Fruit fly (Drosophila melanogaster) whole organism, embryonic: ENCODE results near the gene CG10031.

Experiments used
- Antp ChIP-seq: fragments of 200-800 bp; sonication (Bioruptor generic); optimal IDR thresholded peaks from 3 replicates; lab custom pipeline; 2016; ENCODE audit warnings: missing biosample characterization, missing genetic modification characterization
- Atf-2 ChIP-seq: fragments of 200-800 bp; sonication (Bioruptor generic); optimal IDR thresholded peaks from 2 replicates; lab custom pipeline; 2016; ENCODE audit warnings: missing biosample characterization, missing genetic modification characterization
- CG10267 ChIP-seq: fragments of 200-800 bp; sonication (Bioruptor generic); optimal IDR thresholded peaks from 2 replicates; lab custom pipeline; 2018; ENCODE audit warnings: missing biosample characterization, mild to moderate bottlenecking, missing genetic modification characterization, moderate library complexity
- CG10321 ChIP-seq: fragments of 200-800 bp; sonication (Bioruptor generic); IDR thresholded peaks from 2 replicates; pipeline ENCODE4 v1.3.6; 2022; ENCODE audit warnings: missing biosample characterization, missing genetic modification characterization
- CG11085 ChIP-seq: fragments of 200-800 bp; sonication (Bioruptor generic); IDR thresholded peaks from 2 replicates; pipeline ENCODE4 v1.3.6; 2022; ENCODE audit warnings: missing biosample characterization, missing genetic modification characterization
- CG11696 ChIP-seq: fragments of 200-800 bp; sonication (Bioruptor generic); IDR thresholded peaks from 2 replicates; pipeline ENCODE4 v1.3.6; 2022; ENCODE audit warnings: missing biosample characterization, missing genetic modification characterization
- CG14441 ChIP-seq: fragments of 200-800 bp; sonication (Bioruptor generic); IDR thresholded peaks from 2 replicates; pipeline ENCODE4 v1.3.6; 2022; ENCODE audit warnings: missing biosample characterization, missing genetic modification characterization
- CG15696 ChIP-seq: fragments of 200-800 bp; sonication (Bioruptor generic); optimal IDR thresholded peaks from 2 replicates; lab custom pipeline; 2019; ENCODE audit warnings: missing biosample characterization, mild to moderate bottlenecking, missing genetic modification characterization, moderate library complexity
- CG17361 ChIP-seq: fragments of 200-800 bp; sonication (Bioruptor generic); IDR thresholded peaks from 3 replicates; pipeline ENCODE4 v1.3.6; 2022; ENCODE audit warnings: missing biosample characterization, missing genetic modification characterization
- CG34422 ChIP-seq: fragments of 200-800 bp; sonication (Bioruptor generic); IDR thresholded peaks from 3 replicates; pipeline ENCODE4 v1.3.6; 2022; ENCODE audit warnings: missing biosample characterization, missing genetic modification characterization
- CG4282 ChIP-seq: fragments of 200-800 bp; sonication (Bioruptor generic); optimal IDR thresholded peaks from 2 replicates; lab custom pipeline; 2016; ENCODE audit warnings: missing biosample characterization, missing genetic modification characterization
- CG4404 ChIP-seq: fragments of 200-800 bp; sonication (Bioruptor generic); IDR thresholded peaks from 2 replicates; pipeline ENCODE4 v1.3.6; 2022; ENCODE audit warnings: missing biosample characterization, missing genetic modification characterization
- CG5180 ChIP-seq: fragments of 200-800 bp; sonication (Bioruptor generic); optimal IDR thresholded peaks from 3 replicates; lab custom pipeline; 2017; ENCODE audit warnings: missing biosample characterization, missing genetic modification characterization, mild to moderate bottlenecking, moderate library complexity, missing genetic modification reagents
- CG7271 ChIP-seq: fragments of 200-800 bp; sonication (Bioruptor generic); optimal IDR thresholded peaks from 2 replicates; lab custom pipeline; 2018; ENCODE audit warnings: missing biosample characterization, mild to moderate bottlenecking, missing genetic modification characterization, moderate library complexity
- CG8388 ChIP-seq: fragments of 200-800 bp; sonication (Bioruptor generic); optimal IDR thresholded peaks from 2 replicates; lab custom pipeline; 2019; ENCODE audit warnings: missing biosample characterization, mild to moderate bottlenecking, missing genetic modification characterization, moderate library complexity
- CG9437 ChIP-seq: fragments of 200-800 bp; sonication (Bioruptor generic); optimal IDR thresholded peaks from 2 replicates; lab custom pipeline; 2018; ENCODE audit warnings: missing biosample characterization, mild to moderate bottlenecking, missing genetic modification characterization
- CHES-1-like ChIP-seq: fragments of 200-800 bp; sonication (Bioruptor generic); optimal IDR thresholded peaks from 2 replicates; lab custom pipeline; 2016; ENCODE audit warnings: missing biosample characterization, missing genetic modification characterization
- Chrac-16 ChIP-seq: fragments of 200-800 bp; sonication (Bioruptor generic); optimal IDR thresholded peaks from 3 replicates; lab custom pipeline; 2016; ENCODE audit warnings: missing biosample characterization, missing genetic modification characterization
- D ChIP-seq, 2 experiments: fragments of 200-800 bp in 1 of 2; fragments of >200 bp in 1 of 2; sonication (Bioruptor generic) in 1 of 2; optimal IDR thresholded peaks; 2 replicates in 1 of 2; 3 replicates in 1 of 2; lab custom pipeline; 2017; ENCODE audit warnings: mild to moderate bottlenecking in 1 of 2, missing biosample characterization in 1 of 2, missing genetic modification characterization in 1 of 2, missing genetic modification reagents in 1 of 2
- Dref ChIP-seq: fragments of 200-800 bp; sonication (Bioruptor generic); IDR thresholded peaks from 2 replicates; pipeline ENCODE4 v1.3.6; 2022; ENCODE audit warnings: missing biosample characterization, missing genetic modification characterization
- Fer1 ChIP-seq: fragments of 200-800 bp; sonication (Bioruptor generic); optimal IDR thresholded peaks from 2 replicates; lab custom pipeline; 2017; ENCODE audit warnings: missing biosample characterization, mild to moderate bottlenecking, missing genetic modification characterization
- H2.0 ChIP-seq: fragments of 200-800 bp; sonication (Bioruptor generic); IDR thresholded peaks from 2 replicates; pipeline ENCODE4 v1.3.6; 2022; ENCODE audit warnings: missing biosample characterization, missing genetic modification characterization
- MTF-1 ChIP-seq: fragments of 200-800 bp; sonication (Bioruptor generic); optimal IDR thresholded peaks from 2 replicates; lab custom pipeline; 2018; ENCODE audit warnings: missing biosample characterization, mild to moderate bottlenecking, missing genetic modification characterization, borderline replicate concordance
- Meics ChIP-seq: fragments of 200-800 bp; sonication (Bioruptor generic); optimal IDR thresholded peaks from 2 replicates; lab custom pipeline; 2017; ENCODE audit warnings: missing biosample characterization, mild to moderate bottlenecking, missing genetic modification characterization
- Neu2 ChIP-seq: fragments of 200-800 bp; sonication (Bioruptor generic); optimal IDR thresholded peaks from 3 replicates; lab custom pipeline; 2016; ENCODE audit warnings: missing biosample characterization, missing genetic modification characterization, borderline replicate concordance
- Pdp1 ChIP-seq, 2 experiments: fragments of 200-800 bp; sonication (Bioruptor generic); optimal IDR thresholded peaks; 3 replicates each; lab custom pipeline; 2016; ENCODE audit warnings: missing biosample characterization in 2 of 2, missing genetic modification characterization in 2 of 2, mild to moderate bottlenecking in 1 of 2, moderate library complexity in 1 of 2
- amos ChIP-seq: fragments of 200-800 bp; sonication (Bioruptor generic); IDR thresholded peaks from 2 replicates; pipeline ENCODE4 v1.3.6; 2022; ENCODE audit warnings: missing biosample characterization, missing genetic modification characterization; ENCODE audit not compliant: partially characterized antibody
- br ChIP-seq: fragments of >200 bp; optimal IDR thresholded peaks from 2 replicates; lab custom pipeline; 2017
- crc ChIP-seq: fragments of 200-800 bp; sonication (Bioruptor generic); optimal IDR thresholded peaks from 2 replicates; lab custom pipeline; 2016; ENCODE audit warnings: missing biosample characterization, missing genetic modification characterization
- crol ChIP-seq: fragments of 200-800 bp; sonication (Bioruptor generic); IDR thresholded peaks from 2 replicates; pipeline ENCODE4 v1.3.6; 2022; ENCODE audit warnings: missing biosample characterization, missing genetic modification characterization
- esg ChIP-seq: fragments of 200-800 bp; sonication (Bioruptor generic); conservative IDR thresholded peaks from 2 replicates; pipeline ENCODE4 v1.3.6; 2022; ENCODE audit warnings: missing biosample characterization, missing genetic modification characterization
- eve ChIP-seq, 2 experiments: fragments of >200 bp; optimal IDR thresholded peaks; 2 replicates each; lab custom pipeline; 2017; ENCODE audit warnings: missing biosample characterization in 2 of 2, missing genetic modification characterization in 2 of 2
- fd64A ChIP-seq: fragments of 200-800 bp; sonication (Bioruptor generic); optimal IDR thresholded peaks from 3 replicates; lab custom pipeline; 2018; ENCODE audit warnings: missing biosample characterization, mild to moderate bottlenecking, missing genetic modification characterization
- fu2 ChIP-seq: fragments of 200-800 bp; sonication (Bioruptor generic); optimal IDR thresholded peaks from 2 replicates; lab custom pipeline; 2016; ENCODE audit warnings: missing biosample characterization, missing genetic modification characterization
- gcm ChIP-seq: fragments of 200-800 bp; sonication (Bioruptor generic); optimal IDR thresholded peaks from 2 replicates; lab custom pipeline; 2019; ENCODE audit warnings: missing biosample characterization, mild to moderate bottlenecking, missing genetic modification characterization, moderate library complexity
- gsb ChIP-seq: fragments of 200-800 bp; sonication (Bioruptor generic); IDR thresholded peaks from 2 replicates; pipeline ENCODE4 v1.3.6; 2022; ENCODE audit warnings: missing biosample characterization, missing genetic modification characterization
- hbn ChIP-seq: fragments of 200-800 bp; sonication (Bioruptor generic); IDR thresholded peaks from 2 replicates; pipeline ENCODE4 v1.3.6; 2022; ENCODE audit warnings: missing biosample characterization, missing genetic modification characterization; ENCODE audit not compliant: partially characterized antibody
- mld ChIP-seq: fragments of 200-800 bp; sonication (Bioruptor generic); IDR thresholded peaks from 3 replicates; pipeline ENCODE4 v1.3.6; 2022; ENCODE audit warnings: missing biosample characterization, missing genetic modification characterization; ENCODE audit not compliant: partially characterized antibody
- nmo ChIP-seq: fragments of 200-800 bp; sonication (Bioruptor generic); optimal IDR thresholded peaks from 2 replicates; lab custom pipeline; 2018; ENCODE audit warnings: missing biosample characterization, mild to moderate bottlenecking, missing genetic modification characterization, moderate library complexity
- peb ChIP-seq: fragments of 200-800 bp; sonication (Bioruptor generic); IDR thresholded peaks from 2 replicates; pipeline ENCODE4 v1.3.6; 2022; ENCODE audit warnings: missing biosample characterization, missing genetic modification characterization
- pita ChIP-seq: fragments of 200-800 bp; sonication (Bioruptor generic); optimal IDR thresholded peaks from 2 replicates; lab custom pipeline; 2017; ENCODE audit warnings: missing biosample characterization, mild to moderate bottlenecking, missing genetic modification characterization
- ro ChIP-seq: fragments of 200-800 bp; sonication (Bioruptor generic); IDR thresholded peaks from 2 replicates; pipeline ENCODE4 v1.3.6; 2022; ENCODE audit warnings: missing biosample characterization, missing genetic modification characterization
- schlank ChIP-seq: fragments of 200-800 bp; sonication (Bioruptor generic); optimal IDR thresholded peaks from 2 replicates; lab custom pipeline; 2018; ENCODE audit warnings: missing biosample characterization, mild to moderate bottlenecking, missing genetic modification characterization
- scrt ChIP-seq: fragments of 200-800 bp; sonication (Bioruptor generic); optimal IDR thresholded peaks from 2 replicates; lab custom pipeline; 2018; ENCODE audit warnings: missing biosample characterization, mild to moderate bottlenecking, missing genetic modification characterization, moderate library complexity
- seq ChIP-seq: fragments of 200-800 bp; sonication (Bioruptor generic); IDR thresholded peaks from 2 replicates; pipeline ENCODE4 v1.3.6; 2022; ENCODE audit warnings: missing biosample characterization, missing genetic modification characterization

CG10031 gene

dm6 chr2L:3675770-3676169 is 23.1 kb downstream of the CG10031 start (continued):
- peak; percentile 2 for TF ChIP-seq fd64A (GFP tag; lab: Kevin White, UChicago)

- peak in 1 of 2 experiments; percentile 54 for TF ChIP-seq Pdp1 (GFP tag; optimal IDR thresholded peaks at IDR 0.05; lab: Kevin White, UChicago)
- no peak for TF ChIP-seq nmo (GFP tag; lab: Kevin White, UChicago)
- TF ChIP-seq CG7271 (tag; lab: Kevin White, UChicago) = no peak
- TF ChIP-seq Antp (GFP tag; lab: Kevin White, UChicago) = no peak
- no peak for TF ChIP-seq CG4404 (GFP tag; lab: Robert Waterston, UW)
- no peak for TF ChIP-seq CG9437 (GFP tag; lab: Kevin White, UChicago)
- TF ChIP-seq CG34422 (GFP tag; lab: Robert Waterston, UW) = no peak
Observed at dm6 chr2L:3670481-3670880, 28.4 kb downstream of the CG10031 start, which contains the start of gene Sfp24Bc. Sfp24Bc (minus strand) TSS chr2L:3670581.

dm6 chr2L:3669675-3670074 is 29.2 kb downstream of the CG10031 start, which contains the start of gene Sfp24Bb:
Sfp24Bb (minus strand) TSS chr2L:3669775.
- TF ChIP-seq CG11085 (GFP tag; lab: Robert Waterston, UW) (no peak), CG10321 (GFP tag; lab: Robert Waterston, UW) (no peak), MTF-1 (GFP tag; lab: Kevin White, UChicago) (no peak), gsb (no peak), CG10267 (tag; lab: Kevin White, UChicago) (no peak), mld (no peak), CG8388 (GFP tag; lab: Kevin White, UChicago) (no peak), Neu2 (GFP tag; lab: Kevin White, UChicago) (no peak), fu2 (GFP tag; lab: Kevin White, UChicago) (no peak), CG11696 (GFP tag; lab: Robert Waterston, UW) (no peak), CG15696 (no peak)

dm6 chr2L:3669034-3669433 is 29.9 kb downstream of the CG10031 start, which contains the start of gene Sfp24Bd:
Sfp24Bd (minus strand) TSS chr2L:3669134.
- TF ChIP-seq Atf-2 (GFP tag; lab: Kevin White, UChicago) (no peak), crol (GFP tag; lab: Robert Waterston, UW) (no peak), peb (GFP tag; lab: Robert Waterston, UW) (no peak), H2.0 (GFP tag; lab: Robert Waterston, UW) (no peak), Chrac-16 (no peak), Dref (GFP tag; lab: Robert Waterston, UW) (no peak), esg (GFP tag; lab: Robert Waterston, UW) (no peak), schlank (tag; lab: Kevin White, UChicago) (no peak), seq (GFP tag; lab: Robert Waterston, UW) (no peak)

dm6 chr2L:3668451-3668850 is 30.4 kb downstream of the CG10031 start, which contains the start of gene Sfp24Ba:
Sfp24Ba (minus strand) TSS chr2L:3668551.
- TF ChIP-seq CG4282 = no peak
- TF ChIP-seq crc (GFP tag; lab: Kevin White, UChicago) = no peak
- no peak for TF ChIP-seq gcm (GFP tag; lab: Kevin White, UChicago)
- no peak for TF ChIP-seq ro (GFP tag; lab: Robert Waterston, UW)
- no peak for TF ChIP-seq CG5180 (GFP tag; lab: Kevin White, UChicago)
- TF ChIP-seq Atf-2 (GFP tag; lab: Kevin White, UChicago) = no peak
- no peak for TF ChIP-seq br (lab: Kevin White, UChicago)
- TF ChIP-seq scrt (GFP tag; lab: Kevin White, UChicago) = no peak
- no peak for TF ChIP-seq Chrac-16
- TF ChIP-seq pita (GFP tag; lab: Kevin White, UChicago) = no peak
- TF ChIP-seq amos (GFP tag; lab: Robert Waterston, UW) = no peak
- no peak for TF ChIP-seq eve (GFP tag; optimal IDR thresholded peaks at IDR 0.05; lab: Kevin White, UChicago)
- TF ChIP-seq D (optimal IDR thresholded peaks at IDR 0.05; lab: Kevin White, UChicago) = no peak
- no peak for TF ChIP-seq D (GFP tag; optimal IDR thresholded peaks at IDR 0.05; lab: Kevin White, UChicago)
- no peak for TF ChIP-seq Meics (GFP tag; lab: Kevin White, UChicago)
- TF ChIP-seq CG14441 (GFP tag; lab: Robert Waterston, UW) = no peak
- TF ChIP-seq hbn (GFP tag; lab: Robert Waterston, UW) = no peak
- TF ChIP-seq CHES-1-like (GFP tag; lab: Kevin White, UChicago) = no peak
- no peak for TF ChIP-seq Fer1 (GFP tag; lab: Kevin White, UChicago)
- TF ChIP-seq CG17361 (GFP tag; lab: Robert Waterston, UW) = no peak
